ENCODE assay signal across 1 fruit fly cellular context in genomic region chr2L:4838494-4839320, dm6.
TF ChIP-seq lines count a peak whose summit lies in the region.

No protein-coding gene starts in this region.

TF ChIP-seq in whole organism, embryonic, 481 proteins besides CTCF, POLR2A, EP300 and RAD21 (continued from another document and continues in another):
- TF ChIP-seq NC2β (GFP tag; optimal IDR thresholded peaks at IDR 0.05; lab: Kevin White, UChicago) (no peak), CG10431 (GFP tag; optimal IDR thresholded peaks at IDR 0.05; lab: Kevin White, UChicago) (peak; percentile 65), CG7745 (tag; optimal IDR thresholded peaks at IDR 0.05; lab: Kevin White, UChicago) (no peak), Sox102F (GFP tag; optimal IDR thresholded peaks at IDR 0.05; lab: Kevin White, UChicago) (peak; percentile 55), CG11085 (GFP tag; IDR thresholded peaks at IDR 0.05; lab: Robert Waterston, UW) (no peak), CG8281 (tag; optimal IDR thresholded peaks at IDR 0.05; lab: Kevin White, UChicago) (peak; percentile 64), CG31388 (GFP tag; optimal IDR thresholded peaks at IDR 0.05; lab: Kevin White, UChicago) (no peak), CG13624 (GFP tag; optimal IDR thresholded peaks at IDR 0.05; lab: Kevin White, UChicago) (no peak), CG14014 (GFP tag; IDR thresholded peaks at IDR 0.05; lab: Robert Waterston, UW) (no peak), Oli (tag; optimal IDR thresholded peaks at IDR 0.05; lab: Kevin White, UChicago) (no peak), CG11723 (GFP tag; optimal IDR thresholded peaks at IDR 0.05; lab: Kevin White, UChicago) (peak; percentile 37), unc-4 (GFP tag; IDR thresholded peaks at IDR 0.05; lab: Robert Waterston, UW; ENCODE audit: partially characterized antibody) (no peak), CG4424 (GFP tag; optimal IDR thresholded peaks at IDR 0.05; lab: Kevin White, UChicago) (no peak), CG16863 (GFP tag; optimal IDR thresholded peaks at IDR 0.05; lab: Kevin White, UChicago) (no peak), cg (GFP tag; optimal IDR thresholded peaks at IDR 0.05; lab: Kevin White, UChicago) (peak; percentile 74), CG12219 (GFP tag; optimal IDR thresholded peaks at IDR 0.05; lab: Kevin White, UChicago) (peak; percentile 52), Hey (tag; optimal IDR thresholded peaks at IDR 0.05; lab: Kevin White, UChicago) (no peak), hbn (GFP tag; IDR thresholded peaks at IDR 0.05; lab: Robert Waterston, UW; ENCODE audit: partially characterized antibody) (no peak), CG9817 (tag; optimal IDR thresholded peaks at IDR 0.05; lab: Kevin White, UChicago) (no peak), salm (tag; optimal IDR thresholded peaks at IDR 0.05; lab: Kevin White, UChicago) (no peak), CG42726 (GFP tag; IDR thresholded peaks at IDR 0.05; lab: Robert Waterston, UW; ENCODE audit: partially characterized antibody) (no peak), Vsx1 (GFP tag; optimal IDR thresholded peaks at IDR 0.05; lab: Kevin White, UChicago) (no peak), CG8478 (optimal IDR thresholded peaks at IDR 0.05; lab: Kevin White, UChicago) (no peak), CG15269 (tag; optimal IDR thresholded peaks at IDR 0.05; lab: Kevin White, UChicago) (no peak), klu (GFP tag; IDR thresholded peaks at IDR 0.05; lab: Robert Waterston, UW) (no peak), chif (GFP tag; optimal IDR thresholded peaks at IDR 0.05; lab: Kevin White, UChicago) (no peak), Elba2 (GFP tag; optimal IDR thresholded peaks at IDR 0.05; lab: Kevin White, UChicago) (no peak), Trl (optimal IDR thresholded peaks at IDR 0.05; lab: Kevin White, UChicago) (no peak), Trl (GFP tag; optimal IDR thresholded peaks at IDR 0.05; lab: Kevin White, UChicago) (peak; percentile 50), pnt (GFP tag; optimal IDR thresholded peaks at IDR 0.05; lab: Kevin White, UChicago) (no peak), tna (GFP tag; IDR thresholded peaks at IDR 0.05; lab: Robert Waterston, UW; ENCODE audit: partially characterized antibody) (no peak), CG12769 (tag; optimal IDR thresholded peaks at IDR 0.05; lab: Kevin White, UChicago) (no peak), CG8924 (tag; optimal IDR thresholded peaks at IDR 0.05; lab: Kevin White, UChicago) (no peak), Dad (GFP tag; optimal IDR thresholded peaks at IDR 0.05; lab: Kevin White, UChicago) (no peak), CG30403 (GFP tag; optimal IDR thresholded peaks at IDR 0.05; lab: Kevin White, UChicago) (no peak), CG34376 (GFP tag; optimal IDR thresholded peaks at IDR 0.05; lab: Kevin White, UChicago) (no peak), kah (GFP tag; optimal IDR thresholded peaks at IDR 0.05; lab: Kevin White, UChicago) (peak; percentile 36), Atf6 (GFP tag; IDR thresholded peaks at IDR 0.05; lab: Robert Waterston, UW) (no peak), CG10321 (GFP tag; IDR thresholded peaks at IDR 0.05; lab: Robert Waterston, UW) (no peak), Doc2 (GFP tag; IDR thresholded peaks at IDR 0.05; lab: Robert Waterston, UW) (no peak), Bgb (GFP tag; IDR thresholded peaks at IDR 0.05; lab: Robert Waterston, UW; ENCODE audit: partially characterized antibody) (no peak), sisA (GFP tag; IDR thresholded peaks at IDR 0.05; lab: Robert Waterston, UW) (no peak), CG14710 (tag; optimal IDR thresholded peaks at IDR 0.05; lab: Kevin White, UChicago) (peak; percentile 42), NC2α (GFP tag; optimal IDR thresholded peaks at IDR 0.05; lab: Kevin White, UChicago) (no peak), Ssrp (tag; optimal IDR thresholded peaks at IDR 0.05; lab: Kevin White, UChicago) (peak; percentile 1), Asciz (GFP tag; optimal IDR thresholded peaks at IDR 0.05; lab: Kevin White, UChicago) (peak; percentile 85), HmgZ (tag; optimal IDR thresholded peaks at IDR 0.05; lab: Kevin White, UChicago) (no peak), CG13296 (GFP tag; optimal IDR thresholded peaks at IDR 0.05; lab: Kevin White, UChicago) (peak; percentile 52), CG15696 (tag; optimal IDR thresholded peaks at IDR 0.05; lab: Kevin White, UChicago) (peak; percentile 48), Ravus (GFP tag; IDR thresholded peaks at IDR 0.05; lab: Robert Waterston, UW) (no peak), chinmo (GFP tag; IDR thresholded peaks at IDR 0.05; lab: Robert Waterston, UW; ENCODE audit: partially characterized antibody) (no peak), MESR4 (GFP tag; optimal IDR thresholded peaks at IDR 0.05; lab: Kevin White, UChicago) (no peak), zfh2 (GFP tag; optimal IDR thresholded peaks at IDR 0.05; lab: Kevin White, UChicago) (no peak), Dbx (GFP tag; IDR thresholded peaks at IDR 0.05; lab: Robert Waterston, UW) (no peak), CG30020 (tag; optimal IDR thresholded peaks at IDR 0.05; lab: Kevin White, UChicago) (no peak), exex (tag; optimal IDR thresholded peaks at IDR 0.05; lab: Kevin White, UChicago) (peak; percentile 22), dysf (GFP tag; IDR thresholded peaks at IDR 0.05; lab: Robert Waterston, UW) (no peak), E2f1 (GFP tag; IDR thresholded peaks at IDR 0.05; lab: Robert Waterston, UW) (no peak), insv (GFP tag; optimal IDR thresholded peaks at IDR 0.05; lab: Kevin White, UChicago) (peak in 1 of 2 experiments; percentile 7), knrl (GFP tag; IDR thresholded peaks at IDR 0.05; lab: Robert Waterston, UW; ENCODE audit: partially characterized antibody) (no peak), tll (GFP tag; optimal IDR thresholded peaks at IDR 0.05; lab: Kevin White, UChicago) (peak in 1 of 2 experiments; percentile 64), CG1233 (GFP tag; optimal IDR thresholded peaks at IDR 0.05; lab: Kevin White, UChicago) (peak; percentile 78), CG7271 (tag; optimal IDR thresholded peaks at IDR 0.05; lab: Kevin White, UChicago) (no peak), CG6254 (GFP tag; optimal IDR thresholded peaks at IDR 0.05; lab: Kevin White, UChicago) (no peak), D19B (GFP tag; optimal IDR thresholded peaks at IDR 0.05; lab: Kevin White, UChicago) (no peak), vvl (GFP tag; IDR thresholded peaks at IDR 0.05; lab: Robert Waterston, UW) (no peak), pan (optimal IDR thresholded peaks at IDR 0.05; lab: Kevin White, UChicago) (no peak), pan (GFP tag; optimal IDR thresholded peaks at IDR 0.05 in 1 of 2, IDR thresholded peaks at IDR 0.05 in 1 of 2) (peak in 1 of 2 experiments; percentile 23), Xrp1 (GFP tag; IDR thresholded peaks at IDR 0.05; lab: Robert Waterston, UW) (peak; percentile 64), ato (GFP tag; IDR thresholded peaks at IDR 0.05; lab: Robert Waterston, UW; ENCODE audit: partially characterized antibody) (no peak), bsh (GFP tag; optimal IDR thresholded peaks at IDR 0.05; lab: Kevin White, UChicago) (peak in 1 of 2 experiments; percentile 66), wek (GFP tag; optimal IDR thresholded peaks at IDR 0.05; lab: Kevin White, UChicago) (peak; percentile 63), twi (tag; optimal IDR thresholded peaks at IDR 0.05; lab: Kevin White, UChicago) (no peak), CG3847 (GFP tag; IDR thresholded peaks at IDR 0.05; lab: Robert Waterston, UW) (no peak), p53 (GFP tag; optimal IDR thresholded peaks at IDR 0.05; lab: Kevin White, UChicago) (peak; percentile 91), pb (GFP tag; optimal IDR thresholded peaks at IDR 0.05; lab: Kevin White, UChicago) (no peak), Nf-YA (GFP tag; IDR thresholded peaks at IDR 0.05; lab: Robert Waterston, UW) (peak; percentile 28; the same call in 1 of the 2 replicates), maf-S (GFP tag; optimal IDR thresholded peaks at IDR 0.05; lab: Kevin White, UChicago) (peak; percentile 10), Dref (GFP tag; IDR thresholded peaks at IDR 0.05; lab: Robert Waterston, UW) (no peak), CG4282 (GFP tag; optimal IDR thresholded peaks at IDR 0.05; lab: Kevin White, UChicago) (no peak), crol (GFP tag; IDR thresholded peaks at IDR 0.05; lab: Robert Waterston, UW) (peak; percentile 56; the same call in 1 of the 2 replicates), chm (GFP tag; IDR thresholded peaks at IDR 0.05; lab: Robert Waterston, UW) (no peak), CG6175 (GFP tag; IDR thresholded peaks at IDR 0.05; lab: Robert Waterston, UW) (no peak), sima (GFP tag; optimal IDR thresholded peaks at IDR 0.05; lab: Kevin White, UChicago) (no peak), D19A (tag; optimal IDR thresholded peaks at IDR 0.05; lab: Kevin White, UChicago) (no peak), Blimp-1 (GFP tag; optimal IDR thresholded peaks at IDR 0.05; lab: Kevin White, UChicago) (no peak), CG9932 (GFP tag; IDR thresholded peaks at IDR 0.05; lab: Robert Waterston, UW) (no peak), zf30C (GFP tag; optimal IDR thresholded peaks at IDR 0.05; lab: Kevin White, UChicago) (no peak), ewg (GFP tag; optimal IDR thresholded peaks at IDR 0.05; lab: Kevin White, UChicago) (peak; percentile 1), CG3838 (GFP tag; optimal IDR thresholded peaks at IDR 0.05; lab: Kevin White, UChicago) (no peak), CG6791 (GFP tag; IDR thresholded peaks at IDR 0.05; lab: Robert Waterston, UW; ENCODE audit: partially characterized antibody) (no peak), CG18764 (GFP tag; optimal IDR thresholded peaks at IDR 0.05; lab: Kevin White, UChicago) (peak; percentile 49), CG13775 (GFP tag; optimal IDR thresholded peaks at IDR 0.05; lab: Kevin White, UChicago) (no peak), CG10366 (GFP tag; IDR thresholded peaks at IDR 0.05; lab: Robert Waterston, UW) (no peak), CG11695 (GFP tag; IDR thresholded peaks at IDR 0.05; lab: Robert Waterston, UW) (no peak), pho (GFP tag; optimal IDR thresholded peaks at IDR 0.05; lab: Kevin White, UChicago) (no peak), gsb-n (tag; optimal IDR thresholded peaks at IDR 0.05; lab: Kevin White, UChicago) (peak; percentile 15), slbo (GFP tag; IDR thresholded peaks at IDR 0.05; lab: Robert Waterston, UW) (no peak), unpg (GFP tag; optimal IDR thresholded peaks at IDR 0.05; lab: Kevin White, UChicago) (peak; percentile 25), dm (GFP tag; optimal IDR thresholded peaks at IDR 0.05; lab: Kevin White, UChicago) (no peak), CG5180 (GFP tag; optimal IDR thresholded peaks at IDR 0.05; lab: Kevin White, UChicago) (peak; percentile 60), CG12236 (GFP tag; optimal IDR thresholded peaks at IDR 0.05; lab: Kevin White, UChicago) (no peak), CG3407 (GFP tag; optimal IDR thresholded peaks at IDR 0.05; lab: Kevin White, UChicago) (peak; percentile 45), Sin3A (optimal IDR thresholded peaks at IDR 0.05; lab: Kevin White, UChicago) (no peak), CG6683 (GFP tag; optimal IDR thresholded peaks at IDR 0.05; lab: Kevin White, UChicago) (peak; percentile 13), en (GFP tag; optimal IDR thresholded peaks at IDR 0.05; lab: Kevin White, UChicago) (no peak), pita (GFP tag; optimal IDR thresholded peaks at IDR 0.05; lab: Kevin White, UChicago) (no peak), CG4730 (GFP tag; IDR thresholded peaks at IDR 0.05; lab: Robert Waterston, UW) (no peak), kni (GFP tag; optimal IDR thresholded peaks at IDR 0.05; lab: Kevin White, UChicago) (peak; percentile 87), Rfx (GFP tag; IDR thresholded peaks at IDR 0.05; lab: Robert Waterston, UW) (no peak; the same call in 1 of the 2 replicates), Spps (tag; optimal IDR thresholded peaks at IDR 0.05; lab: Kevin White, UChicago) (peak; percentile 5), fd96Cb (tag; optimal IDR thresholded peaks at IDR 0.05; lab: Kevin White, UChicago) (no peak), dimm (GFP tag; IDR thresholded peaks at IDR 0.05; lab: Robert Waterston, UW) (no peak), CG8388 (GFP tag; optimal IDR thresholded peaks at IDR 0.05; lab: Kevin White, UChicago) (peak; percentile 33), mam (GFP tag; optimal IDR thresholded peaks at IDR 0.05; lab: Kevin White, UChicago) (no peak), tup (GFP tag; optimal IDR thresholded peaks at IDR 0.05; lab: Kevin White, UChicago) (peak; percentile 3), br (optimal IDR thresholded peaks at IDR 0.05; lab: Kevin White, UChicago) (no peak), Eip74EF (GFP tag; optimal IDR thresholded peaks at IDR 0.05; lab: Kevin White, UChicago) (peak in 1 of 2 experiments; percentile 16), jing (GFP tag; optimal IDR thresholded peaks at IDR 0.05; lab: Kevin White, UChicago) (no peak), chn (GFP tag; optimal IDR thresholded peaks at IDR 0.05; lab: Kevin White, UChicago) (no peak), Max (GFP tag; optimal IDR thresholded peaks at IDR 0.05; lab: Kevin White, UChicago) (no peak), CG12104 (GFP tag; optimal IDR thresholded peaks at IDR 0.05; lab: Kevin White, UChicago) (no peak), CG18619 (GFP tag; optimal IDR thresholded peaks at IDR 0.05; lab: Kevin White, UChicago) (no peak), bbx (GFP tag; IDR thresholded peaks at IDR 0.05; lab: Robert Waterston, UW; ENCODE audit: partially characterized antibody) (no peak), Lhr (GFP tag; optimal IDR thresholded peaks at IDR 0.05; lab: Kevin White, UChicago) (no peak), Atf3 (GFP tag; optimal IDR thresholded peaks at IDR 0.05; lab: Kevin White, UChicago) (no peak), CG13424 (tag; optimal IDR thresholded peaks at IDR 0.05; lab: Kevin White, UChicago) (peak; percentile 23), Abd-B (GFP tag; optimal IDR thresholded peaks at IDR 0.05; lab: Kevin White, UChicago) (no peak), bab2 (GFP tag; optimal IDR thresholded peaks at IDR 0.05; lab: Kevin White, UChicago) (peak; percentile 43), Ada2b (GFP tag; IDR thresholded peaks at IDR 0.05; lab: Robert Waterston, UW) (no peak), CG17361 (GFP tag; IDR thresholded peaks at IDR 0.05; lab: Robert Waterston, UW) (no peak), al (GFP tag; IDR thresholded peaks at IDR 0.05; lab: Robert Waterston, UW) (no peak), MBD-R2 (GFP tag; IDR thresholded peaks at IDR 0.05; lab: Robert Waterston, UW) (peak; percentile 33; the same call in 1 of the 2 replicates), Dp (GFP tag; optimal IDR thresholded peaks at IDR 0.05; lab: Kevin White, UChicago) (no peak), phol (tag; optimal IDR thresholded peaks at IDR 0.05; lab: Kevin White, UChicago) (no peak), croc (GFP tag; conservative IDR thresholded peaks at IDR 0.05; lab: Robert Waterston, UW) (no peak), CrebB (tag; optimal IDR thresholded peaks at IDR 0.05; lab: Kevin White, UChicago) (no peak)
